Worm (Caenorhabditis elegans): ENCODE measurements around the gene B0024.11.

B0024.11 gene

ce11 chrV:10307283-10307682 is 12.1 kb downstream of the B0024.11 start, which contains the start of gene che-12:
TSS of gene che-12 (minus strand) at chrV:10307383.
- TF ChIP-seq bed-3 (GFP tag; optimal IDR thresholded peaks at IDR 0.05), result no peak
- no peak for TF ChIP-seq nhr-28 (tag; optimal IDR thresholded peaks at IDR 0.05)
- TF ChIP-seq nhr-12 (tag; optimal IDR thresholded peaks at IDR 0.05), result no peak
- TF ChIP-seq mab-5 (tag; optimal IDR thresholded peaks at IDR 0.05), result no peak

- TF ChIP-seq nhr-12 (tag; optimal IDR thresholded peaks at IDR 0.05) (no peak), unc-120 (tag; optimal IDR thresholded peaks at IDR 0.05; ENCODE audit: poor library complexity, severe bottlenecking) (no peak), mab-5 (tag; optimal IDR thresholded peaks at IDR 0.05) (no peak), M03D4.4 (tag; optimal IDR thresholded peaks at IDR 0.05) (no peak), ceh-83 (GFP tag; optimal IDR thresholded peaks at IDR 0.05) (no peak), elt-3 (tag; optimal IDR thresholded peaks at IDR 0.05) (no peak), sptf-1 (tag; optimal IDR thresholded peaks at IDR 0.05) (no peak), ham-2 (GFP tag; optimal IDR thresholded peaks at IDR 0.05) (no peak), snpc-4 (tag; optimal IDR thresholded peaks at IDR 0.05) (no peak), nhr-2 (tag; optimal IDR thresholded peaks at IDR 0.05) (no peak), mep-1 (tag; optimal IDR thresholded peaks at IDR 0.05) (no peak), zip-8 (tag; optimal IDR thresholded peaks at IDR 0.05) (no peak), tbx-8 (GFP tag; optimal IDR thresholded peaks at IDR 0.05) (no peak), unc-62 (GFP tag; optimal IDR thresholded peaks at IDR 0.05) (no peak), bed-3 (GFP tag; optimal IDR thresholded peaks at IDR 0.05) (no peak), hlh-1 (tag; optimal IDR thresholded peaks at IDR 0.05) (no peak), unc-39 (tag; optimal IDR thresholded peaks at IDR 0.05) (no peak), ceh-39 (tag; optimal IDR thresholded peaks at IDR 0.05) (no peak), lin-13 (tag; optimal IDR thresholded peaks at IDR 0.05) (no peak)
These were observed 22.2 kb downstream of the B0024.11 start, which contains the start of gene B0024.4 for ce11 chrV:10297099-10297498. TSS of gene B0024.4 (plus strand) at chrV:10297399.

ce11 chrV:10294549-10294948 is 24.8 kb downstream of the B0024.11 start, which contains the start of gene col-150:
TSS of gene col-150 (minus strand) at chrV:10294649.
- TF ChIP-seq unc-62 (GFP tag; optimal IDR thresholded peaks at IDR 0.05), result no peak

- no peak for TF ChIP-seq elt-1 (tag; optimal IDR thresholded peaks at IDR 0.05; ENCODE audit: borderline replicate concordance, insufficient read depth)
- TF ChIP-seq unc-62 (GFP tag; optimal IDR thresholded peaks at IDR 0.05), result no peak
- no peak for TF ChIP-seq nhr-237 (tag; optimal IDR thresholded peaks at IDR 0.05)
- TF ChIP-seq sptf-1 (tag; optimal IDR thresholded peaks at IDR 0.05), result no peak
- TF ChIP-seq zip-8 (tag; optimal IDR thresholded peaks at IDR 0.05), result no peak
- no peak for TF ChIP-seq ces-1 (GFP tag; optimal IDR thresholded peaks at IDR 0.05)
- no peak for TF ChIP-seq ham-2 (GFP tag; optimal IDR thresholded peaks at IDR 0.05)
- no peak for TF ChIP-seq sem-2 (GFP tag; optimal IDR thresholded peaks at IDR 0.05)
- TF ChIP-seq ceh-83 (GFP tag; optimal IDR thresholded peaks at IDR 0.05), result no peak
These were observed 26.4 kb downstream of the B0024.11 start, which contains the start of gene col-149 for ce11 chrV:10292819-10293357. TSS of gene col-149 (minus strand) at chrV:10292869.

- TF ChIP-seq M03D4.4 (tag; optimal IDR thresholded peaks at IDR 0.05) (no peak), drap-1 (GFP tag; optimal IDR thresholded peaks at IDR 0.05) (no peak), sem-2 (GFP tag; optimal IDR thresholded peaks at IDR 0.05) (no peak), lsy-2 (tag; optimal IDR thresholded peaks at IDR 0.05) (no peak), lin-32 (GFP tag; optimal IDR thresholded peaks at IDR 0.05) (no peak)
These were observed 27.5 kb downstream of the B0024.11 start for ce11 chrV:10291848-10292247.

- TF ChIP-seq zip-8 (tag; optimal IDR thresholded peaks at IDR 0.05) (no peak), unc-120 (tag; optimal IDR thresholded peaks at IDR 0.05; ENCODE audit: poor library complexity, severe bottlenecking) (no peak), lsy-2 (tag; optimal IDR thresholded peaks at IDR 0.05) (no peak), cnd-1 (tag; optimal IDR thresholded peaks at IDR 0.05) (no peak), unc-39 (tag; optimal IDR thresholded peaks at IDR 0.05) (no peak), tbx-8 (GFP tag; optimal IDR thresholded peaks at IDR 0.05) (no peak), ces-1 (GFP tag; optimal IDR thresholded peaks at IDR 0.05) (no peak), sem-2 (GFP tag; optimal IDR thresholded peaks at IDR 0.05) (no peak), lin-32 (GFP tag; optimal IDR thresholded peaks at IDR 0.05) (no peak), hlh-1 (tag; optimal IDR thresholded peaks at IDR 0.05) (no peak), bed-3 (GFP tag; optimal IDR thresholded peaks at IDR 0.05) (no peak), blmp-1 (tag; optimal IDR thresholded peaks at IDR 0.05) (no peak), elt-1 (tag; optimal IDR thresholded peaks at IDR 0.05; ENCODE audit: borderline replicate concordance, insufficient read depth) (no peak), ham-2 (GFP tag; optimal IDR thresholded peaks at IDR 0.05) (no peak), mep-1 (tag; optimal IDR thresholded peaks at IDR 0.05) (no peak), nhr-76 (tag; optimal IDR thresholded peaks at IDR 0.05) (no peak), ceh-39 (tag; optimal IDR thresholded peaks at IDR 0.05) (no peak)
These were observed 29.6 kb downstream of the B0024.11 start, which contains the start of gene B0024.15 for ce11 chrV:10289743-10290142. TSS of gene B0024.15 (plus strand) at chrV:10290043.

All from whole organism, mixed stage, embryonic.